Fruit fly (Drosophila melanogaster) whole organism, pupa: Measurements from ENCODE around the gene grk.

Source experiments
- CG9948 ChIP-seq: fragments of 200-800 bp; sonication (Bioruptor generic); optimal IDR thresholded peaks from 2 replicates; lab custom pipeline; 2018; ENCODE audit warnings: missing biosample characterization, mild to moderate bottlenecking, missing genetic modification characterization, moderate library complexity
- Pif1A ChIP-seq: fragments of 200-800 bp; sonication (Bioruptor generic); optimal IDR thresholded peaks from 3 replicates; lab custom pipeline; 2016; ENCODE audit warnings: missing biosample characterization, missing genetic modification characterization
- fd96Ca ChIP-seq: fragments of 200-800 bp; sonication (Bioruptor generic); IDR thresholded peaks from 3 replicates; pipeline ENCODE4 v1.3.6; 2022; ENCODE audit warnings: missing biosample characterization, missing genetic modification characterization
- gl ChIP-seq: fragments of 200-800 bp; sonication (Bioruptor generic); optimal IDR thresholded peaks from 2 replicates; lab custom pipeline; 2018; ENCODE audit warnings: missing biosample characterization, mild to moderate bottlenecking, missing genetic modification characterization
- rn ChIP-seq: fragments of 200-800 bp; sonication (Bioruptor generic); IDR thresholded peaks from 2 replicates; pipeline ENCODE4 v1.3.6; 2022; ENCODE audit warnings: missing biosample characterization, missing genetic modification characterization

- no peak for TF ChIP-seq CG9948 (tag; lab: Kevin White, UChicago)
- TF ChIP-seq gl (tag; lab: Kevin White, UChicago), result no peak
- no peak for TF ChIP-seq rn (GFP tag; lab: Robert Waterston, UW)
- TF ChIP-seq Pif1A (GFP tag; lab: Kevin White, UChicago), result no peak
- no peak for TF ChIP-seq fd96Ca
Observed at dm6 chr2L:8393122-8393521, 40.3 kb downstream of the grk start, which contains the start of gene Acp29AB.
